Worm (Caenorhabditis elegans) whole organism, early embryonic: ENCODE data around the gene nhr-148.

Source experiments
- B0310.2 ChIP-seq: sonication (generic microtip); optimal IDR thresholded peaks from 2 replicates; lab custom pipeline; 2016; ENCODE audit warnings: mild to moderate bottlenecking, missing genetic modification characterization, missing compliant biosample characterization
- aly-1 ChIP-seq: sonication (generic microtip); optimal IDR thresholded peaks from 2 replicates; lab custom pipeline; 2016; ENCODE audit warnings: missing genetic modification characterization, missing compliant biosample characterization
- ama-1 ChIP-seq: fragments of 150-350 bp; optimal IDR thresholded peaks from 2 replicates; lab custom pipeline; 2014
- ceh-36 ChIP-seq: sonication (generic microtip); optimal IDR thresholded peaks from 2 replicates; lab custom pipeline; 2016; ENCODE audit warnings: missing genetic modification characterization, inconsistent platforms, missing compliant biosample characterization
- ets-7 ChIP-seq: sonication (generic microtip); optimal IDR thresholded peaks from 2 replicates; lab custom pipeline; 2016; ENCODE audit warnings: missing genotype, missing genetic modification characterization, missing compliant biosample characterization
- flt-1 ChIP-seq: fragments of 200-800 bp; sonication (Bioruptor generic); IDR thresholded peaks from 2 replicates; pipeline ENCODE4 v1.3.6; 2022; ENCODE audit warnings: missing genetic modification characterization, missing compliant biosample characterization
- hmbx-1 ChIP-seq: sonication (generic microtip); optimal IDR thresholded peaks from 2 replicates; lab custom pipeline; 2016; ENCODE audit warnings: mild to moderate bottlenecking, missing genetic modification characterization, missing compliant biosample characterization
- hnd-1 ChIP-seq: sonication (generic microtip); optimal IDR thresholded peaks from 2 replicates; lab custom pipeline; 2016; ENCODE audit warnings: missing genetic modification characterization, missing compliant biosample characterization
- pes-1 ChIP-seq: fragments of 200-800 bp; sonication (Bioruptor generic); IDR thresholded peaks from 2 replicates; pipeline ENCODE4 v1.3.6; 2022; ENCODE audit warnings: missing genetic modification reagents, missing genetic modification characterization, missing compliant biosample characterization
- scrt-1 ChIP-seq: fragments of 200-800 bp; sonication (Bioruptor generic); IDR thresholded peaks from 2 replicates; pipeline ENCODE4 v1.3.6; 2022; ENCODE audit warnings: missing genetic modification characterization, missing compliant biosample characterization
- sea-1 ChIP-seq: fragments of 200-800 bp; sonication (Bioruptor generic); conservative IDR thresholded peaks from 2 replicates; pipeline ENCODE4 v1.3.6; 2022; ENCODE audit warnings: missing genetic modification characterization, missing compliant biosample characterization
- tbx-37 ChIP-seq: fragments of 200-800 bp; sonication (Bioruptor generic); conservative IDR thresholded peaks from 2 replicates; pipeline ENCODE4 v1.3.6; 2022; ENCODE audit warnings: missing genetic modification reagents, missing genetic modification characterization, missing compliant biosample characterization
- tra-4 ChIP-seq: sonication (generic microtip); optimal IDR thresholded peaks from 2 replicates; lab custom pipeline; 2017; ENCODE audit warnings: missing genetic modification characterization, missing compliant biosample characterization

DNA sequence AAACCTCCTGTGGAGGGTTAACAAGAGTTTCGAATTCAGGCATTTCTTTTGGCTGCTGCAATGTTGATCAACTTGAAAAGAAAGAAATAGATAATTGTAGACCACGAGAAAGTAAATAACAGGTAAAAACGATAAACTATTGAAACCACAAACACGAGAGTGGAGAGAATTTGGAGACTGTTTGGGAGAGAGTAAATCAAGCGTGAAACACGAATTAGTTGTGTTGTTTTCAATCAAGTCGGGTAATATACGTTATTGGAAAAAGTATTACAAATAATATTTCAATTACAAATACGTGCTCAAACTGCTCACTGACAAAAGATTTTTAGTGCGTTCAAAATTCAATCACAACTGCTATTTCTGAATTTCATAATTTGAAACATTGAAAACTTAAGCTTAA lies 39.1 kb downstream of the nhr-148 start, which contains the start of gene C03G6.17:
- TF ChIP-seq hnd-1 (no peak), tbx-37 (GFP tag; lab: Robert Waterston, UW) (no peak), flt-1 (GFP tag; lab: Robert Waterston, UW) (no peak), ets-7 (no peak), ama-1 (lab: Kevin White, UChicago) (no peak), aly-1 (tag; lab: Kevin White, UChicago) (no peak), scrt-1 (GFP tag; lab: Robert Waterston, UW) (no peak), hmbx-1 (tag; lab: Kevin White, UChicago) (no peak), sea-1 (no peak), B0310.2 (tag; lab: Kevin White, UChicago) (no peak), pes-1 (GFP tag; lab: Robert Waterston, UW) (no peak), ceh-36 (tag; lab: Kevin White, UChicago) (no peak), tra-4 (tag; lab: Kevin White, UChicago) (no peak)
